Fruit fly (Drosophila melanogaster) whole organism, embryonic: Measurements from ENCODE around the gene Ae2.

Source experiments
- Asciz ChIP-seq: fragments of 200-800 bp; sonication (Bioruptor generic); optimal IDR thresholded peaks from 2 replicates; lab custom pipeline; 2017; ENCODE audit warnings: missing biosample characterization, mild to moderate bottlenecking, missing genetic modification characterization, missing genetic modification reagents
- B-H1 ChIP-seq: fragments of 200-800 bp; sonication (Bioruptor generic); IDR thresholded peaks from 3 replicates; pipeline ENCODE4 v1.3.6; 2022; ENCODE audit warnings: missing biosample characterization, missing genetic modification characterization
- Bdp1 ChIP-seq: fragments of 200-800 bp; sonication (Bioruptor generic); optimal IDR thresholded peaks from 3 replicates; lab custom pipeline; 2016; ENCODE audit warnings: missing biosample characterization, missing genetic modification characterization
- BtbVII ChIP-seq: fragments of 200-800 bp; sonication (Bioruptor generic); optimal IDR thresholded peaks from 3 replicates; lab custom pipeline; 2017; ENCODE audit warnings: missing biosample characterization, mild to moderate bottlenecking, missing genetic modification characterization
- CG10209 ChIP-seq: fragments of 200-800 bp; sonication (Bioruptor generic); optimal IDR thresholded peaks from 3 replicates; lab custom pipeline; 2017; ENCODE audit warnings: missing biosample characterization, mild to moderate bottlenecking, missing genetic modification characterization, missing genetic modification reagents
- CG10462 ChIP-seq: fragments of 200-800 bp; sonication (Bioruptor generic); optimal IDR thresholded peaks from 2 replicates; lab custom pipeline; 2016; ENCODE audit warnings: missing biosample characterization, missing genetic modification characterization
- CG10543 ChIP-seq: fragments of 200-800 bp; sonication (Bioruptor generic); optimal IDR thresholded peaks from 3 replicates; lab custom pipeline; 2017; ENCODE audit warnings: missing biosample characterization, mild to moderate bottlenecking, missing genetic modification characterization, moderate library complexity
- CG10959 ChIP-seq: fragments of 200-800 bp; sonication (Bioruptor generic); IDR thresholded peaks from 2 replicates; pipeline ENCODE4 v1.3.6; 2022; ENCODE audit warnings: missing biosample characterization, missing genetic modification characterization
- CG11456 ChIP-seq: fragments of 200-800 bp; sonication (Bioruptor generic); IDR thresholded peaks from 3 replicates; pipeline ENCODE4 v1.3.6; 2022; ENCODE audit warnings: missing biosample characterization, missing genetic modification characterization
- CG11560 ChIP-seq: fragments of 200-800 bp; sonication (Bioruptor generic); IDR thresholded peaks from 3 replicates; pipeline ENCODE4 v1.3.6; 2022; ENCODE audit warnings: missing biosample characterization, missing genetic modification characterization
- CG11696 ChIP-seq: fragments of 200-800 bp; sonication (Bioruptor generic); IDR thresholded peaks from 2 replicates; pipeline ENCODE4 v1.3.6; 2022; ENCODE audit warnings: missing biosample characterization, missing genetic modification characterization
- CG13287 ChIP-seq: fragments of 200-800 bp; sonication (Bioruptor generic); IDR thresholded peaks from 2 replicates; pipeline ENCODE4 v1.3.6; 2022; ENCODE audit warnings: missing biosample characterization, missing genetic modification characterization; ENCODE audit not compliant: partially characterized antibody
- CG1603 ChIP-seq: fragments of 200-800 bp; sonication (Bioruptor generic); optimal IDR thresholded peaks from 2 replicates; lab custom pipeline; 2019; ENCODE audit warnings: missing biosample characterization, mild to moderate bottlenecking, missing genetic modification characterization, moderate library complexity
- CG16813 ChIP-seq: fragments of 200-800 bp; sonication (Bioruptor generic); IDR thresholded peaks from 3 replicates; pipeline ENCODE4 v1.3.6; 2022; ENCODE audit warnings: missing biosample characterization, missing genetic modification characterization; ENCODE audit not compliant: partially characterized antibody
- CG31224 ChIP-seq: fragments of 200-800 bp; sonication (Bioruptor generic); IDR thresholded peaks from 2 replicates; pipeline ENCODE4 v1.3.6; 2022; ENCODE audit warnings: missing biosample characterization, missing genetic modification characterization
- CG3407 ChIP-seq: fragments of 200-800 bp; sonication (Bioruptor generic); optimal IDR thresholded peaks from 2 replicates; lab custom pipeline; 2018; ENCODE audit warnings: missing biosample characterization, mild to moderate bottlenecking, missing genetic modification characterization
- CG4282 ChIP-seq: fragments of 200-800 bp; sonication (Bioruptor generic); optimal IDR thresholded peaks from 2 replicates; lab custom pipeline; 2016; ENCODE audit warnings: missing biosample characterization, missing genetic modification characterization
- CG4404 ChIP-seq: fragments of 200-800 bp; sonication (Bioruptor generic); IDR thresholded peaks from 2 replicates; pipeline ENCODE4 v1.3.6; 2022; ENCODE audit warnings: missing biosample characterization, missing genetic modification characterization
- CG6175 ChIP-seq: fragments of 200-800 bp; sonication (Bioruptor generic); IDR thresholded peaks from 3 replicates; pipeline ENCODE4 v1.3.6; 2022; ENCODE audit warnings: missing biosample characterization, missing genetic modification characterization
- CG6813 ChIP-seq: fragments of 200-800 bp; sonication (Bioruptor generic); optimal IDR thresholded peaks from 2 replicates; lab custom pipeline; 2017; ENCODE audit warnings: missing biosample characterization, missing genetic modification characterization, mild to moderate bottlenecking, moderate library complexity, missing genetic modification reagents
- CG8281 ChIP-seq: fragments of 200-800 bp; sonication (Bioruptor generic); optimal IDR thresholded peaks from 2 replicates; lab custom pipeline; 2018; ENCODE audit warnings: missing biosample characterization, mild to moderate bottlenecking, missing genetic modification characterization, moderate library complexity
- CG8944 ChIP-seq: fragments of 200-800 bp; sonication (Bioruptor generic); optimal IDR thresholded peaks from 3 replicates; lab custom pipeline; 2016; ENCODE audit warnings: missing biosample characterization, missing genetic modification characterization
- CG9932 ChIP-seq: fragments of 200-800 bp; sonication (Bioruptor generic); IDR thresholded peaks from 2 replicates; pipeline ENCODE4 v1.3.6; 2022; ENCODE audit warnings: missing biosample characterization, missing genetic modification characterization
- Hr51 ChIP-seq, 2 experiments: fragments of 200-800 bp; sonication (Bioruptor generic); optimal IDR thresholded peaks; 2 replicates in 1 of 2; 3 replicates in 1 of 2; lab custom pipeline; 2016 to 2018; ENCODE audit warnings: missing biosample characterization in 2 of 2, missing genetic modification characterization in 2 of 2, mild to moderate bottlenecking in 1 of 2, moderate library complexity in 1 of 2
- Jarid2 ChIP-seq: fragments of 200-800 bp; sonication (Bioruptor generic); optimal IDR thresholded peaks from 3 replicates; lab custom pipeline; 2017; ENCODE audit warnings: mild to moderate bottlenecking, missing biosample characterization, missing genetic modification reagents, missing genetic modification characterization
- Mes4 ChIP-seq: fragments of 200-800 bp; sonication (Bioruptor generic); optimal IDR thresholded peaks from 2 replicates; lab custom pipeline; 2016; ENCODE audit warnings: missing biosample characterization, missing genetic modification characterization
- NfI ChIP-seq: fragments of 200-800 bp; sonication (Bioruptor generic); optimal IDR thresholded peaks from 3 replicates; lab custom pipeline; 2018; ENCODE audit warnings: missing biosample characterization, mild to moderate bottlenecking, missing genetic modification characterization, moderate library complexity
- Side ChIP-seq: fragments of 200-800 bp; sonication (Bioruptor generic); optimal IDR thresholded peaks from 2 replicates; lab custom pipeline; 2016; ENCODE audit warnings: missing biosample characterization, missing genetic modification characterization
- Sry-δ ChIP-seq: fragments of 200-800 bp; sonication (Bioruptor generic); optimal IDR thresholded peaks from 2 replicates; lab custom pipeline; 2016; ENCODE audit warnings: missing biosample characterization, missing genetic modification characterization
- Ssrp ChIP-seq: fragments of 200-800 bp; sonication (Bioruptor generic); optimal IDR thresholded peaks from 2 replicates; lab custom pipeline; 2018; ENCODE audit warnings: missing biosample characterization, mild to moderate bottlenecking, missing genetic modification characterization, moderate library complexity
- ac ChIP-seq: fragments of 200-800 bp; sonication (Bioruptor generic); optimal IDR thresholded peaks from 3 replicates; lab custom pipeline; 2017; ENCODE audit warnings: missing biosample characterization, mild to moderate bottlenecking, missing genetic modification characterization
- aop ChIP-seq: fragments of 200-800 bp; sonication (Bioruptor generic); IDR thresholded peaks from 2 replicates; pipeline ENCODE4 v1.3.6; 2022; ENCODE audit warnings: missing biosample characterization, missing genetic modification characterization
- ap ChIP-seq: fragments of 200-800 bp; sonication (Bioruptor generic); IDR thresholded peaks from 2 replicates; pipeline ENCODE4 v1.3.6; 2022; ENCODE audit warnings: missing biosample characterization, missing genetic modification characterization
- ci ChIP-seq: fragments of 200-800 bp; sonication (Bioruptor generic); IDR thresholded peaks from 3 replicates; pipeline ENCODE4 v1.3.6; 2022; ENCODE audit warnings: missing biosample characterization, missing genetic modification characterization
- dm ChIP-seq: fragments of 200-800 bp; sonication (Bioruptor generic); optimal IDR thresholded peaks from 3 replicates; lab custom pipeline; 2016; ENCODE audit warnings: missing biosample characterization, missing genetic modification characterization
- dmrt99B ChIP-seq: fragments of 200-800 bp; sonication (Bioruptor generic); optimal IDR thresholded peaks from 2 replicates; lab custom pipeline; 2018; ENCODE audit warnings: missing biosample characterization, mild to moderate bottlenecking, missing genetic modification characterization, moderate library complexity
- fd64A ChIP-seq: fragments of 200-800 bp; sonication (Bioruptor generic); optimal IDR thresholded peaks from 3 replicates; lab custom pipeline; 2018; ENCODE audit warnings: missing biosample characterization, mild to moderate bottlenecking, missing genetic modification characterization
- jigr1 ChIP-seq: fragments of 200-800 bp; sonication (Bioruptor generic); IDR thresholded peaks from 3 replicates; pipeline ENCODE4 v1.3.6; 2022; ENCODE audit warnings: missing biosample characterization, missing genetic modification characterization
- jumu ChIP-seq: fragments of 200-800 bp; sonication (Bioruptor generic); optimal IDR thresholded peaks from 3 replicates; lab custom pipeline; 2016; ENCODE audit warnings: missing biosample characterization, missing genetic modification characterization
- lbe ChIP-seq: fragments of 200-800 bp; sonication (Bioruptor generic); optimal IDR thresholded peaks from 2 replicates; lab custom pipeline; 2016; ENCODE audit warnings: missing biosample characterization, mild to moderate bottlenecking, missing genetic modification characterization
- nom ChIP-seq: fragments of 200-800 bp; sonication (Bioruptor generic); optimal IDR thresholded peaks from 2 replicates; lab custom pipeline; 2017; ENCODE audit warnings: missing biosample characterization, missing genetic modification characterization, mild to moderate bottlenecking, moderate library complexity, missing genetic modification reagents
- scrt ChIP-seq: fragments of 200-800 bp; sonication (Bioruptor generic); optimal IDR thresholded peaks from 2 replicates; lab custom pipeline; 2018; ENCODE audit warnings: missing biosample characterization, mild to moderate bottlenecking, missing genetic modification characterization, moderate library complexity
- sens ChIP-seq: fragments of 200-800 bp; sonication (Bioruptor generic); peaks from one replicate; lab custom pipeline; 2016; ENCODE audit warnings: missing biosample characterization, missing genetic modification characterization
- sens-2 ChIP-seq: fragments of 200-800 bp; sonication (Bioruptor generic); IDR thresholded peaks from 2 replicates; pipeline ENCODE4 v1.3.6; 2022; ENCODE audit warnings: missing biosample characterization, missing genetic modification characterization
- sisA ChIP-seq: fragments of 200-800 bp; sonication (Bioruptor generic); IDR thresholded peaks from 2 replicates; pipeline ENCODE4 v1.3.6; 2022; ENCODE audit warnings: missing biosample characterization, missing genetic modification characterization
- stc ChIP-seq: fragments of 200-800 bp; sonication (Bioruptor generic); IDR thresholded peaks from 2 replicates; pipeline ENCODE4 v1.3.6; 2022; ENCODE audit warnings: missing biosample characterization, missing genetic modification characterization
- vfl ChIP-seq: fragments of 200-800 bp; sonication (Bioruptor generic); optimal IDR thresholded peaks from 2 replicates; lab custom pipeline; 2016; ENCODE audit warnings: missing biosample characterization, missing genetic modification characterization
- wek ChIP-seq: fragments of 200-800 bp; sonication (Bioruptor generic); optimal IDR thresholded peaks from 3 replicates; lab custom pipeline; 2018; ENCODE audit warnings: missing biosample characterization, mild to moderate bottlenecking, missing genetic modification characterization, moderate library complexity
- zfh2 ChIP-seq: fragments of 200-800 bp; sonication (Bioruptor generic); optimal IDR thresholded peaks from 2 replicates; lab custom pipeline; 2016; ENCODE audit warnings: missing biosample characterization, missing genetic modification characterization

Ae2 gene

dm6 chr3L:9713828-9714536, 49.4 kb upstream of the Ae2 start, which contains the start of gene vsg (continued):
- TF ChIP-seq CG6813 (GFP tag; lab: Kevin White, UChicago), result no peak
- no peak for TF ChIP-seq CG8944 (GFP tag; lab: Kevin White, UChicago)
- peak; percentile 76 for TF ChIP-seq CG11456 (GFP tag; lab: Robert Waterston, UW)
- TF ChIP-seq jumu, result peak; percentile 19
- TF ChIP-seq dmrt99B (tag; lab: Kevin White, UChicago), result peak; percentile 81
- peak; percentile 8 for TF ChIP-seq dm (GFP tag; lab: Kevin White, UChicago)
- TF ChIP-seq Bdp1 (GFP tag; lab: Kevin White, UChicago), result no peak
- TF ChIP-seq CG4404 (GFP tag; lab: Robert Waterston, UW), result peak; percentile 71
- TF ChIP-seq CG10959 (GFP tag; lab: Robert Waterston, UW), result no peak
- TF ChIP-seq Ssrp (tag; lab: Kevin White, UChicago), result peak; percentile 86
- TF ChIP-seq nom (GFP tag; lab: Kevin White, UChicago), result no peak
- peak; percentile 82 for TF ChIP-seq CG10209 (GFP tag; lab: Kevin White, UChicago)
- peak; percentile 46; the same call in 1 of the 2 replicates for TF ChIP-seq stc (GFP tag; lab: Robert Waterston, UW)
- 0 out of 2 replicates have a peak, but pooled peaks have one; percentile 22 for TF ChIP-seq CG11696 (GFP tag; lab: Robert Waterston, UW)
- TF ChIP-seq vfl (GFP tag; lab: Kevin White, UChicago), result peak; percentile 62
- TF ChIP-seq sens-2, result no peak
- TF ChIP-seq ap (GFP tag; lab: Robert Waterston, UW), result peak; percentile 54; the same call in 1 of the 2 replicates
- peak; percentile 56; the same call in 1 of the 3 replicates for TF ChIP-seq jigr1
- no peak; the same call in 1 of the 2 replicates for TF ChIP-seq CG31224 (GFP tag; lab: Robert Waterston, UW)
- peak; percentile 67 for TF ChIP-seq CG1603
- TF ChIP-seq CG6175 (GFP tag; lab: Robert Waterston, UW), result no peak
- TF ChIP-seq B-H1 (GFP tag; lab: Robert Waterston, UW), result no peak; the same call in 2 of the 3 replicates
- peak; percentile 71 for TF ChIP-seq NfI
- TF ChIP-seq fd64A (GFP tag; lab: Kevin White, UChicago), result no peak
- TF ChIP-seq Side (GFP tag; lab: Kevin White, UChicago), result peak; percentile 13
- TF ChIP-seq CG10543 (GFP tag; lab: Kevin White, UChicago), result peak; percentile 90
- TF ChIP-seq Mes4 (GFP tag; lab: Kevin White, UChicago), result no peak
- no peak for TF ChIP-seq aop (GFP tag; lab: Robert Waterston, UW)
- TF ChIP-seq CG9932, result peak; percentile 84
- peak; percentile 70; the same call in 2 of the 3 replicates for TF ChIP-seq CG11560 (tag; lab: Robert Waterston, UW)
- peak; percentile 16; the same call in 2 of the 3 replicates for TF ChIP-seq ci (GFP tag; lab: Robert Waterston, UW)
- no peak for TF ChIP-seq Asciz (GFP tag; lab: Kevin White, UChicago)
- TF ChIP-seq Jarid2 (GFP tag; lab: Kevin White, UChicago), result no peak
- TF ChIP-seq CG3407 (GFP tag; lab: Kevin White, UChicago), result peak; percentile 60
- TF ChIP-seq sens (GFP tag; lab: Kevin White, UChicago), result peak; percentile 86
- TF ChIP-seq CG4282 (GFP tag; lab: Kevin White, UChicago), result no peak
- TF ChIP-seq ac, result no peak
- peak; percentile 65 for TF ChIP-seq Sry-δ (GFP tag; lab: Kevin White, UChicago)
- TF ChIP-seq wek (GFP tag; lab: Kevin White, UChicago), result peak; percentile 90
- TF ChIP-seq zfh2 (GFP tag; lab: Kevin White, UChicago), result peak; percentile 67
- peak; percentile 49 for TF ChIP-seq scrt
- TF ChIP-seq CG8281, result peak; percentile 55
- TF ChIP-seq lbe (GFP tag; lab: Kevin White, UChicago), result no peak
- TF ChIP-seq BtbVII (GFP tag; lab: Kevin White, UChicago), result peak; percentile 45
- TF ChIP-seq sisA, result peak; percentile 55; the same call in 1 of the 2 replicates
- peak; percentile 86 for TF ChIP-seq CG16813 (GFP tag; lab: Robert Waterston, UW)
- TF ChIP-seq Hr51 (GFP tag; optimal IDR thresholded peaks at IDR 0.05; lab: Kevin White, UChicago), result peak in 1 of 2 experiments; percentile 87
- TF ChIP-seq CG10462 (GFP tag; lab: Kevin White, UChicago), result peak; percentile 63
- peak; percentile 79 for TF ChIP-seq CG13287 (GFP tag; lab: Robert Waterston, UW)
